Worm (Caenorhabditis elegans) whole organism, young adult: ENCODE measurements around the gene enri-1.

ENCODE experiments used
- ceh-58 ChIP-seq: fragments of 200-800 bp; sonication (Bioruptor generic); IDR thresholded peaks from 2 replicates; pipeline ENCODE4 v1.3.6; 2022; ENCODE audit warnings: missing genetic modification characterization, missing compliant biosample characterization
- ceh-79 ChIP-seq: sonication (generic microtip); optimal IDR thresholded peaks from 2 replicates; lab custom pipeline; 2017; ENCODE audit warnings: mild to moderate bottlenecking, missing genetic modification characterization, missing compliant biosample characterization
- dpl-1 ChIP-seq: fragments of 150-350 bp; optimal IDR thresholded peaks from 2 replicates; lab custom pipeline; 2014; ENCODE audit warnings: missing biosample characterization, missing genetic modification reagents, missing genetic modification characterization
- lsy-27 ChIP-seq: sonication (generic microtip); optimal IDR thresholded peaks from 2 replicates; lab custom pipeline; 2017; ENCODE audit warnings: missing genetic modification characterization, mild to moderate bottlenecking, missing compliant biosample characterization, antibody characterized with exemption, missing genotype, borderline replicate concordance; ENCODE audit not compliant: insufficient read depth
- pha-4 ChIP-seq: fragments of 150-350 bp; sonication (generic microtip); optimal IDR thresholded peaks from 2 replicates; lab custom pipeline; 2014; ENCODE audit warnings: missing biosample characterization, missing genetic modification reagents, missing genetic modification characterization
- repo-1 ChIP-seq: sonication (generic microtip); optimal IDR thresholded peaks from 2 replicates; lab custom pipeline; 2017; ENCODE audit warnings: mild to moderate bottlenecking, missing genetic modification characterization, missing compliant biosample characterization
- sea-2 ChIP-seq: fragments of 200-800 bp; sonication (Bioruptor generic); IDR thresholded peaks from 2 replicates; pipeline ENCODE4 v1.3.6; 2022; ENCODE audit warnings: missing genetic modification characterization, missing compliant biosample characterization
- snpc-1.1 ChIP-seq: sonication (generic microtip); optimal IDR thresholded peaks from 2 replicates; lab custom pipeline; 2017; ENCODE audit warnings: missing genetic modification characterization, mild to moderate bottlenecking, missing compliant biosample characterization, antibody characterized with exemption, moderate library complexity, missing genotype, missing genetic modification reagents; ENCODE audit not compliant: insufficient read depth
- snpc-1.3 ChIP-seq: sonication (generic microtip); optimal IDR thresholded peaks from 2 replicates; lab custom pipeline; 2017; ENCODE audit warnings: missing genetic modification characterization, mild to moderate bottlenecking, missing compliant biosample characterization, antibody characterized with exemption, moderate library complexity, missing genotype, missing genetic modification reagents; ENCODE audit not compliant: insufficient read depth
- snpc-4 ChIP-seq, 5 experiments: fragments of 150-350 bp in 1 of 5; sonication (generic microtip) in 4 of 5; optimal IDR thresholded peaks; 2 replicates each; lab custom pipeline; 2014 to 2018; ENCODE audit warnings: missing genetic modification characterization in 5 of 5, missing biosample characterization in 3 of 5, antibody characterized with exemption in 2 of 5, mild to moderate bottlenecking in 2 of 5, missing compliant biosample characterization in 2 of 5, missing genotype in 2 of 5, moderate library complexity in 2 of 5, missing genetic modification reagents in 1 of 5

DNA sequence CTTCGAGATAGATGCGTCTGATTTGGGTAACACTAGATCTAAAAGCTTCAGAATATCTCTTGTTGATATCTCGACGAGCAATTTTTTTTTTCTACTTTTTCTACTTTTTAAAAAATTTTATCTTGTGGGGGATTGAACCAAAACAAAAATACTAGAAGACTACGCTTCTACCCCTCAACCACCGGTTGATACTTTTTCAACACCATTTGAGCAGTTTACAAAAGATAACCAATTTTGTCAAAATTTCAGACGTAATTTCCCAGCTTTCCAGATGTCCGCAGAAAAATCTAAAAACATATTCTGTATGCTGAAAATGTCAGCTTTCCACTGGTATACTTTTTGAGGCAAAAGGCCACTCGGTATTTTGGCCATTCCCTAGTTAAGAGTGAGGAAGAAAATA lies 36.8 kb downstream of the enri-1 start:
- no peak for TF ChIP-seq snpc-4 (GFP tag; optimal IDR thresholded peaks at IDR 0.05; lab: Kevin White, UChicago)
- no peak for TF ChIP-seq snpc-4 (tag; optimal IDR thresholded peaks at IDR 0.05; lab: Kevin White, UChicago)
- no peak for TF ChIP-seq ceh-58 (GFP tag; lab: Robert Waterston, UW)
- no peak for TF ChIP-seq lsy-27 (tag; lab: Kevin White, UChicago)
- no peak for TF ChIP-seq pha-4 (tag; lab: Kevin White, UChicago)
- TF ChIP-seq ceh-79 (tag; lab: Kevin White, UChicago): no peak
- TF ChIP-seq sea-2: no peak
- TF ChIP-seq repo-1 (tag; lab: Kevin White, UChicago): no peak
- no peak for TF ChIP-seq snpc-1.3 (tag; lab: Kevin White, UChicago)
- TF ChIP-seq snpc-1.1 (tag; lab: Kevin White, UChicago): no peak
- no peak for TF ChIP-seq dpl-1
